Worm (Caenorhabditis elegans) whole organism, L2 larva: ENCODE data around the gene cdf-1.
A peak's percentile ranks its signal among the peaks of the same experiment; 100 is the strongest.

ENCODE experiments used
- C34F6.9 ChIP-seq: fragments of 150-350 bp; optimal IDR thresholded peaks from 2 replicates; lab custom pipeline; 2014; ENCODE audit warnings: missing biosample characterization, missing genetic modification characterization
- F13H6.1 ChIP-seq: sonication (generic microtip); optimal IDR thresholded peaks from 2 replicates; lab custom pipeline; 2016; ENCODE audit warnings: missing genetic modification characterization, missing compliant biosample characterization
- ZK546.5 ChIP-seq: sonication (generic microtip); optimal IDR thresholded peaks from 2 replicates; lab custom pipeline; 2017; ENCODE audit warnings: missing biosample characterization, missing genetic modification characterization
- alr-1 ChIP-seq: fragments of 150-350 bp; optimal IDR thresholded peaks from 2 replicates; lab custom pipeline; 2014; ENCODE audit warnings: missing biosample characterization, missing genetic modification characterization
- aly-2 ChIP-seq: fragments of 150-350 bp; optimal IDR thresholded peaks from 2 replicates; lab custom pipeline; 2014; ENCODE audit warnings: missing biosample characterization, missing genetic modification characterization
- blmp-1 ChIP-seq: sonication (generic microtip); optimal IDR thresholded peaks from 2 replicates; lab custom pipeline; 2017; ENCODE audit warnings: missing genetic modification characterization, mild to moderate bottlenecking, missing compliant biosample characterization, antibody characterized with exemption, moderate library complexity; ENCODE audit not compliant: insufficient read depth
- ceh-82 ChIP-seq: fragments of 150-350 bp; optimal IDR thresholded peaks from 2 replicates; lab custom pipeline; 2014; ENCODE audit warnings: missing biosample characterization, missing genetic modification characterization
- crh-2 ChIP-seq: sonication (generic microtip); optimal IDR thresholded peaks from 2 replicates; lab custom pipeline; 2017; ENCODE audit warnings: missing biosample characterization, missing genetic modification characterization
- elt-1 ChIP-seq: fragments of 150-350 bp; optimal IDR thresholded peaks from 2 replicates; lab custom pipeline; 2014; ENCODE audit warnings: missing biosample characterization, missing genetic modification characterization
- fos-1 ChIP-seq: fragments of 150-350 bp; optimal IDR thresholded peaks from 2 replicates; lab custom pipeline; 2014; ENCODE audit warnings: missing biosample characterization, missing genetic modification characterization
- gmeb-1 ChIP-seq: fragments of 150-350 bp; optimal IDR thresholded peaks from 2 replicates; lab custom pipeline; 2014; ENCODE audit warnings: missing biosample characterization, missing genetic modification characterization
- lin-11 ChIP-seq: fragments of 150-350 bp; sonication (generic microtip); optimal IDR thresholded peaks from 2 replicates; lab custom pipeline; 2014; ENCODE audit warnings: missing biosample characterization, missing genetic modification characterization, inconsistent platforms, mixed read lengths
- lin-13 ChIP-seq: fragments of 150-350 bp; optimal IDR thresholded peaks from 2 replicates; lab custom pipeline; 2014; ENCODE audit warnings: missing biosample characterization, missing genetic modification reagents, missing genetic modification characterization
- lsy-2 ChIP-seq, 2 experiments: fragments of 150-350 bp in 1 of 2; sonication (generic microtip) in 1 of 2; optimal IDR thresholded peaks; 2 replicates each; lab custom pipeline; 2014 to 2017; ENCODE audit warnings: missing biosample characterization in 2 of 2, missing genetic modification characterization in 2 of 2
- mab-5 ChIP-seq: fragments of 150-350 bp; optimal IDR thresholded peaks from 2 replicates; lab custom pipeline; 2014; ENCODE audit warnings: missing biosample characterization, missing genetic modification characterization
- mbf-1 ChIP-seq: sonication (generic microtip); optimal IDR thresholded peaks from 2 replicates; lab custom pipeline; 2017; ENCODE audit warnings: missing biosample characterization, missing genetic modification characterization
- mdl-1 ChIP-seq, 2 experiments: fragments of 150-350 bp in 1 of 2; sonication (generic microtip) in 1 of 2; optimal IDR thresholded peaks; 2 replicates each; lab custom pipeline; 2017; ENCODE audit warnings: missing biosample characterization in 2 of 2, missing genetic modification characterization in 2 of 2
- nhr-10 ChIP-seq: sonication (generic microtip); optimal IDR thresholded peaks from 2 replicates; lab custom pipeline; 2017; ENCODE audit warnings: missing biosample characterization, missing genetic modification characterization
- nhr-11 ChIP-seq: fragments of 150-350 bp; optimal IDR thresholded peaks from 2 replicates; lab custom pipeline; 2014; ENCODE audit warnings: missing biosample characterization, missing genetic modification characterization
- nhr-129 ChIP-seq: fragments of 150-350 bp; optimal IDR thresholded peaks from 2 replicates; lab custom pipeline; 2014; ENCODE audit warnings: missing biosample characterization, missing genetic modification characterization
- nhr-21 ChIP-seq: fragments of 150-350 bp; optimal IDR thresholded peaks from 2 replicates; lab custom pipeline; 2014; ENCODE audit warnings: missing biosample characterization, missing genetic modification characterization
- nhr-23 ChIP-seq: fragments of 150-350 bp; optimal IDR thresholded peaks from 2 replicates; lab custom pipeline; 2014; ENCODE audit warnings: missing biosample characterization, missing genetic modification reagents, missing genetic modification characterization
- nhr-237 ChIP-seq: fragments of 150-350 bp; optimal IDR thresholded peaks from 2 replicates; lab custom pipeline; 2014; ENCODE audit warnings: missing biosample characterization, missing genetic modification characterization
- nhr-6 ChIP-seq: fragments of 150-350 bp; optimal IDR thresholded peaks from 2 replicates; lab custom pipeline; 2014; ENCODE audit warnings: missing biosample characterization, missing genetic modification characterization
- nhr-77 ChIP-seq: fragments of 150-350 bp; optimal IDR thresholded peaks from 2 replicates; lab custom pipeline; 2014; ENCODE audit warnings: missing biosample characterization, missing genetic modification characterization
- peb-1 ChIP-seq: fragments of 150-350 bp; optimal IDR thresholded peaks from 2 replicates; lab custom pipeline; 2014; ENCODE audit warnings: missing biosample characterization, missing genetic modification characterization
- sem-4 ChIP-seq: fragments of 150-350 bp; optimal IDR thresholded peaks from 2 replicates; lab custom pipeline; 2014; ENCODE audit warnings: missing biosample characterization, missing genetic modification reagents, missing genetic modification characterization
- skn-1 ChIP-seq: sonication (generic microtip); optimal IDR thresholded peaks from 2 replicates; lab custom pipeline; 2017; ENCODE audit warnings: missing biosample characterization, missing genetic modification characterization
- sma-9 ChIP-seq, 2 experiments: fragments of 150-350 bp in 1 of 2; sonication (generic microtip) in 1 of 2; optimal IDR thresholded peaks; 2 replicates each; lab custom pipeline; 2014 to 2016; ENCODE audit warnings: missing genetic modification characterization in 2 of 2, mild to moderate bottlenecking in 1 of 2, missing biosample characterization in 1 of 2, missing compliant biosample characterization in 1 of 2, missing genetic modification reagents in 1 of 2, moderate library complexity in 1 of 2
- snpc-4 ChIP-seq: fragments of 150-350 bp; optimal IDR thresholded peaks from 2 replicates; lab custom pipeline; 2014; ENCODE audit warnings: missing biosample characterization, missing genetic modification characterization
- unc-39 ChIP-seq: fragments of 150-350 bp; optimal IDR thresholded peaks from 2 replicates; lab custom pipeline; 2014; ENCODE audit warnings: missing biosample characterization, missing genetic modification characterization
- unc-55 ChIP-seq: fragments of 150-350 bp; sonication (generic microtip); optimal IDR thresholded peaks from 3 replicates; lab custom pipeline; 2014; ENCODE audit warnings: missing biosample characterization, missing genetic modification reagents, missing genetic modification characterization
- unc-62 ChIP-seq: fragments of 150-350 bp; optimal IDR thresholded peaks from 2 replicates; lab custom pipeline; 2014; ENCODE audit warnings: missing biosample characterization, missing genetic modification reagents, missing genetic modification characterization
- zag-1 ChIP-seq: fragments of 150-350 bp; optimal IDR thresholded peaks from 2 replicates; lab custom pipeline; 2014; ENCODE audit warnings: missing biosample characterization, missing genetic modification characterization
- ztf-11 ChIP-seq: sonication (generic microtip); optimal IDR thresholded peaks from 2 replicates; lab custom pipeline; 2017; ENCODE audit warnings: missing biosample characterization, missing genetic modification characterization

The cdf-1 gene

DNA sequence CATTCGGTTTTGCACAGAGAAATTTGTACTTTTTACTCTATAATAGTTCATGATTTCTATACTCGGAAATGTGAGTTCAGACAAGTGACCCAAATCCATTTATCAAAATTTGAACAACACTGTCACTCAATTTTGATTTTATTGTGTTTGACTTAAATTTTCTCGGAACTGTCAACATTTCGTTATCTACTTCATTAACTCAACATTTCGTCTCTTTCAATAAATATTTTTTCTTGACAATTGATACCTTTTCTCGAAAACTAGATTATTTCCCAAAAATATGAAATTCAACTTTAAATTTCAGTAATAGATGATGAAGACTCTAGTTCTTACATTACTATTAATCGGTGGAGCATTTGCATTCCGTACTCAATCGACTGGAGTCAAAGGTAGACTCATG is 5.7 kb upstream of the cdf-1 start, which contains the start of gene ttr-36:
TSS of gene ttr-36 (plus strand) at position 301 of the 400 bp plus-strand sequence.
- TF ChIP-seq ZK546.5 (tag; lab: Kevin White, UChicago) (no peak), unc-62 (GFP tag; lab: Kevin White, UChicago) (no peak), aly-2 (tag; lab: Kevin White, UChicago) (no peak), nhr-237 (tag; lab: Kevin White, UChicago) (no peak), unc-55 (GFP tag; lab: Kevin White, UChicago) (no peak), lin-13 (GFP tag; lab: Kevin White, UChicago) (no peak), snpc-4 (tag; lab: Kevin White, UChicago) (no peak), peb-1 (tag; lab: Kevin White, UChicago) (no peak), gmeb-1 (tag; lab: Kevin White, UChicago) (no peak), mdl-1 (tag; optimal IDR thresholded peaks at IDR 0.05; lab: Kevin White, UChicago) (no peak), sem-4 (tag; lab: Kevin White, UChicago) (no peak), mab-5 (tag; lab: Kevin White, UChicago) (no peak), nhr-77 (no peak)

- TF ChIP-seq sma-9 (GFP tag; optimal IDR thresholded peaks at IDR 0.05; lab: Kevin White, UChicago) (peak; percentile 38), sma-9 (tag; optimal IDR thresholded peaks at IDR 0.05; lab: Kevin White, UChicago) (no peak), unc-39 (tag; lab: Kevin White, UChicago) (no peak), nhr-21 (tag; lab: Kevin White, UChicago) (no peak), F13H6.1 (peak; percentile 42), nhr-11 (tag; lab: Kevin White, UChicago) (no peak), lsy-2 (tag; optimal IDR thresholded peaks at IDR 0.05; lab: Kevin White, UChicago) (peak in 1 of 2 experiments; percentile 42), nhr-77 (no peak), unc-62 (GFP tag; lab: Kevin White, UChicago) (no peak), ceh-82 (tag; lab: Kevin White, UChicago) (no peak), elt-1 (tag; lab: Kevin White, UChicago) (no peak), nhr-129 (tag; lab: Kevin White, UChicago) (peak; percentile 44), blmp-1 (tag; lab: Kevin White, UChicago) (no peak), ztf-11 (tag; lab: Kevin White, UChicago) (no peak), nhr-6 (tag; lab: Kevin White, UChicago) (no peak)
These were observed 4.9 kb upstream of the cdf-1 start for ce11 chrX:6509813-6510212.

- TF ChIP-seq mab-5 (tag; lab: Kevin White, UChicago) (no peak), mbf-1 (tag; lab: Kevin White, UChicago) (no peak), C34F6.9 (tag; lab: Kevin White, UChicago) (no peak), aly-2 (tag; lab: Kevin White, UChicago) (no peak), sma-9 (GFP tag; optimal IDR thresholded peaks at IDR 0.05; lab: Kevin White, UChicago) (no peak), sma-9 (tag; optimal IDR thresholded peaks at IDR 0.05; lab: Kevin White, UChicago) (no peak), ZK546.5 (tag; lab: Kevin White, UChicago) (no peak), zag-1 (tag; lab: Kevin White, UChicago) (no peak)
- TF ChIP-seq, all 48 proteins: peak for 0
These were observed 2.8 kb upstream of the cdf-1 start for ce11 chrX:6507734-6508133.

- TF ChIP-seq blmp-1 (tag; lab: Kevin White, UChicago) (no peak), mdl-1 (tag; optimal IDR thresholded peaks at IDR 0.05; lab: Kevin White, UChicago) (no peak), skn-1 (no peak), crh-2 (tag; lab: Kevin White, UChicago) (no peak), nhr-10 (no peak), sem-4 (tag; lab: Kevin White, UChicago) (no peak), aly-2 (tag; lab: Kevin White, UChicago) (no peak), snpc-4 (tag; lab: Kevin White, UChicago) (no peak), alr-1 (tag; lab: Kevin White, UChicago) (no peak), sma-9 (GFP tag; optimal IDR thresholded peaks at IDR 0.05; lab: Kevin White, UChicago) (no peak), sma-9 (tag; optimal IDR thresholded peaks at IDR 0.05; lab: Kevin White, UChicago) (no peak), lin-11 (tag; lab: Kevin White, UChicago) (no peak)
These were observed 719 bp upstream of the cdf-1 start, which contains the start of gene glr-8 for ce11 chrX:6505662-6506061. Gene glr-8, plus strand, starts transcription at chrX:6505980.

- TF ChIP-seq sem-4 (tag; lab: Kevin White, UChicago), result no peak
- no peak for TF ChIP-seq unc-62 (GFP tag; lab: Kevin White, UChicago)
- no peak for TF ChIP-seq nhr-23 (tag; lab: Kevin White, UChicago)
- TF ChIP-seq alr-1 (tag; lab: Kevin White, UChicago), result no peak
- TF ChIP-seq fos-1 (tag; lab: Kevin White, UChicago), result peak; percentile 20
These were observed 1.8 kb downstream of the cdf-1 start for ce11 chrX:6503148-6503547.
